Fruit fly (Drosophila melanogaster): ENCODE data around the gene mip130.
A peak's percentile ranks its signal among the peaks of the same experiment; 100 is the strongest.

mip130 gene

dm6 chrX:1940020-1940419 lies 32.0 kb downstream of the mip130 start, which contains the start of the genes CG3857 and CG3587 (continued):
- TF ChIP-seq CG17385 (GFP tag; optimal IDR thresholded peaks at IDR 0.05) (peak; percentile 58), CG7928 (GFP tag; optimal IDR thresholded peaks at IDR 0.05) (peak; percentile 37), disco-r (GFP tag; optimal IDR thresholded peaks at IDR 0.05) (peak; percentile 67), CG9215 (GFP tag; IDR thresholded peaks at IDR 0.05) (peak; percentile 77), HLH3B (GFP tag; IDR thresholded peaks at IDR 0.05) (peak; percentile 35; the same call in 1 of the 2 replicates), toy (GFP tag; IDR thresholded peaks at IDR 0.05) (no peak), CG16815 (GFP tag; optimal IDR thresholded peaks at IDR 0.05) (peak; percentile 72), NC2α (GFP tag; optimal IDR thresholded peaks at IDR 0.05) (peak; percentile 45), sima (GFP tag; optimal IDR thresholded peaks at IDR 0.05) (no peak), jigr1 (GFP tag; IDR thresholded peaks at IDR 0.05) (0 out of 3 replicates have a peak, but pooled peaks have one; percentile 14), cg (GFP tag; optimal IDR thresholded peaks at IDR 0.05) (no peak), odd (GFP tag; optimal IDR thresholded peaks at IDR 0.05) (no peak), usp (GFP tag; optimal IDR thresholded peaks at IDR 0.05) (no peak), Atf-2 (GFP tag; optimal IDR thresholded peaks at IDR 0.05) (peak; percentile 84), zf30C (GFP tag; optimal IDR thresholded peaks at IDR 0.05) (no peak), CG17186 (GFP tag; optimal IDR thresholded peaks at IDR 0.05) (peak; percentile 53), yki (optimal IDR thresholded peaks at IDR 0.05) (no peak), CG16813 (GFP tag; IDR thresholded peaks at IDR 0.05; ENCODE audit: partially characterized antibody) (no peak), Lpt (GFP tag; optimal IDR thresholded peaks at IDR 0.05) (no peak), CG17912 (GFP tag; optimal IDR thresholded peaks at IDR 0.05) (no peak), D19B (GFP tag; optimal IDR thresholded peaks at IDR 0.05) (peak; percentile 48), CrebB (tag; optimal IDR thresholded peaks at IDR 0.05) (peak; percentile 44), Lhr (GFP tag; optimal IDR thresholded peaks at IDR 0.05) (peak; percentile 25), CG11723 (GFP tag; optimal IDR thresholded peaks at IDR 0.05) (peak; percentile 50), CG31224 (GFP tag; IDR thresholded peaks at IDR 0.05) (peak; percentile 39; the same call in 1 of the 2 replicates), p53 (GFP tag; optimal IDR thresholded peaks at IDR 0.05) (peak; percentile 33), h (optimal IDR thresholded peaks at IDR 0.05) (no peak), gro (GFP tag; optimal IDR thresholded peaks at IDR 0.05) (peak; percentile 81), Tbp (GFP tag; optimal IDR thresholded peaks at IDR 0.05) (peak; percentile 65), croc (GFP tag; conservative IDR thresholded peaks at IDR 0.05) (peak; percentile 45; the same call in 2 of the 3 replicates), pros (GFP tag; optimal IDR thresholded peaks at IDR 0.05) (no peak), jumu (GFP tag; optimal IDR thresholded peaks at IDR 0.05) (peak; percentile 62), H2.0 (GFP tag; IDR thresholded peaks at IDR 0.05) (peak; percentile 56; the same call in 1 of the 2 replicates), sisA (GFP tag; IDR thresholded peaks at IDR 0.05) (peak; percentile 66), slou (GFP tag; optimal IDR thresholded peaks at IDR 0.05) (peak; percentile 57), CG7271 (tag; optimal IDR thresholded peaks at IDR 0.05) (no peak), ro (GFP tag; IDR thresholded peaks at IDR 0.05) (no peak), grau (tag; optimal IDR thresholded peaks at IDR 0.05) (peak; percentile 74), stc (GFP tag; IDR thresholded peaks at IDR 0.05) (0 out of 2 replicates have a peak, but pooled peaks have one; percentile 44), zen (tag; optimal IDR thresholded peaks at IDR 0.05) (peak; percentile 52), CG32772 (GFP tag; IDR thresholded peaks at IDR 0.05) (peak; percentile 80), CG2202 (tag; optimal IDR thresholded peaks at IDR 0.05) (peak; percentile 19), B-H2 (GFP tag; optimal IDR thresholded peaks at IDR 0.05) (peak; percentile 44), CG9932 (GFP tag; IDR thresholded peaks at IDR 0.05) (peak; percentile 84), CG10543 (GFP tag; optimal IDR thresholded peaks at IDR 0.05) (peak; percentile 64), Opbp (GFP tag; IDR thresholded peaks at IDR 0.05; ENCODE audit: partially characterized antibody) (no peak), HLHmδ (GFP tag; optimal IDR thresholded peaks at IDR 0.05) (no peak), Fer3 (tag; optimal IDR thresholded peaks at IDR 0.05) (peak; percentile 47), Blimp-1 (GFP tag; optimal IDR thresholded peaks at IDR 0.05) (peak; percentile 49), CG1603 (tag; optimal IDR thresholded peaks at IDR 0.05) (peak; percentile 75), bab2 (GFP tag; optimal IDR thresholded peaks at IDR 0.05) (peak; percentile 83), Stat92E (GFP tag; optimal IDR thresholded peaks at IDR 0.05) (no peak)
